Worm (Caenorhabditis elegans) whole organism, L1 larva: ENCODE measurements around the gene T05A8.1.
A peak's percentile ranks its signal among the peaks of the same experiment; 100 is the strongest.
"Not testable (repeated sequence)": the region's sequence is repeated elsewhere in the genome, so short reads cannot be mapped to it uniquely, and the experiment has no call there.

Source experiments
- Y116A8C.19 ChIP-seq: sonication (generic microtip); optimal IDR thresholded peaks from 2 replicates; lab custom pipeline; 2016; ENCODE audit warnings: missing compliant biosample characterization, missing genetic modification characterization, borderline replicate concordance
- aly-2 ChIP-seq: fragments of 150-350 bp; optimal IDR thresholded peaks from 2 replicates; lab custom pipeline; 2014; ENCODE audit warnings: missing biosample characterization, missing genetic modification characterization
- ama-1 ChIP-seq: fragments of 150-350 bp; optimal IDR thresholded peaks from 2 replicates; lab custom pipeline; 2014
- ceh-88 ChIP-seq: fragments of 200-800 bp; sonication (Bioruptor generic); IDR thresholded peaks from 2 replicates; pipeline ENCODE4 v1.3.6; 2022; ENCODE audit warnings: missing genetic modification characterization, missing compliant biosample characterization
- ceh-90 ChIP-seq: sonication (generic microtip); optimal IDR thresholded peaks from 2 replicates; lab custom pipeline; 2016; ENCODE audit warnings: missing genetic modification characterization, missing compliant biosample characterization
- dpl-1 ChIP-seq, 3 experiments: fragments of 150-350 bp in 2 of 3; sonication (generic microtip) in 1 of 3; optimal IDR thresholded peaks; 2 replicates each; lab custom pipeline; 2014 to 2017; ENCODE audit warnings: missing biosample characterization in 3 of 3, missing genetic modification characterization in 3 of 3, missing genetic modification reagents in 3 of 3
- egl-27 ChIP-seq, 2 experiments: fragments of 150-350 bp in 1 of 2; sonication (generic microtip); optimal IDR thresholded peaks; 3 replicates each; lab custom pipeline; 2017 to 2018; ENCODE audit warnings: missing biosample characterization in 2 of 2, missing genetic modification characterization in 2 of 2, missing genetic modification reagents in 2 of 2
- elt-2 ChIP-seq: sonication (generic microtip); optimal IDR thresholded peaks from 2 replicates; lab custom pipeline; 2016; ENCODE audit warnings: missing genetic modification characterization, mild to moderate bottlenecking, inconsistent platforms, missing compliant biosample characterization, missing genetic modification reagents
- fkh-4 ChIP-seq: sonication (generic microtip); optimal IDR thresholded peaks from 2 replicates; lab custom pipeline; 2016; ENCODE audit warnings: missing compliant biosample characterization, missing genetic modification characterization, borderline replicate concordance
- fkh-8 ChIP-seq: sonication (generic microtip); optimal IDR thresholded peaks from 2 replicates; lab custom pipeline; 2016; ENCODE audit warnings: mild to moderate bottlenecking, missing genetic modification characterization, missing compliant biosample characterization
- hlh-17 ChIP-seq: fragments of 200-800 bp; sonication (Bioruptor generic); optimal IDR thresholded peaks from 2 replicates; lab custom pipeline; 2018; ENCODE audit warnings: missing genetic modification characterization, mild to moderate bottlenecking, missing compliant biosample characterization, moderate library complexity, borderline replicate concordance
- lin-14 ChIP-seq: fragments of 200-800 bp; sonication (Bioruptor generic); optimal IDR thresholded peaks from 2 replicates; lab custom pipeline; 2018; ENCODE audit warnings: mild to moderate bottlenecking, missing genetic modification characterization, moderate library complexity, missing compliant biosample characterization
- lin-35 ChIP-seq, 2 experiments: fragments of 150-350 bp; optimal IDR thresholded peaks; 2 replicates each; lab custom pipeline; 2014; ENCODE audit warnings: missing biosample characterization in 2 of 2, missing genetic modification characterization in 2 of 2, missing genetic modification reagents in 2 of 2
- lin-39 ChIP-seq: fragments of 150-350 bp; optimal IDR thresholded peaks from 2 replicates; lab custom pipeline; 2014; ENCODE audit warnings: missing biosample characterization, missing genetic modification reagents, missing genetic modification characterization
- lir-3 ChIP-seq: sonication (generic microtip); optimal IDR thresholded peaks from 2 replicates; lab custom pipeline; 2016; ENCODE audit warnings: mild to moderate bottlenecking, missing genetic modification characterization, moderate library complexity, missing compliant biosample characterization; ENCODE audit not compliant: poor library complexity
- lsy-2 ChIP-seq, 2 experiments: fragments of 150-350 bp; optimal IDR thresholded peaks; 2 replicates each; lab custom pipeline; 2014; ENCODE audit warnings: missing biosample characterization in 2 of 2, missing genetic modification characterization in 2 of 2
- nhr-19 ChIP-seq: fragments of 200-800 bp; sonication (Bioruptor generic); conservative IDR thresholded peaks from 2 replicates; pipeline ENCODE4 v1.3.6; 2022; ENCODE audit warnings: missing genetic modification characterization, missing compliant biosample characterization
- nhr-71 ChIP-seq: sonication (generic microtip); optimal IDR thresholded peaks from 2 replicates; lab custom pipeline; 2016; ENCODE audit warnings: mild to moderate bottlenecking, missing genetic modification characterization, moderate library complexity, missing compliant biosample characterization
- nhr-76 ChIP-seq: sonication (generic microtip); optimal IDR thresholded peaks from 2 replicates; lab custom pipeline; 2017; ENCODE audit warnings: missing biosample characterization, missing genetic modification characterization
- pag-3 ChIP-seq: sonication (generic microtip); optimal IDR thresholded peaks from 2 replicates; lab custom pipeline; 2017; ENCODE audit warnings: missing genetic modification characterization, mild to moderate bottlenecking, missing compliant biosample characterization, antibody characterized with exemption, borderline replicate concordance; ENCODE audit not compliant: insufficient read depth
- pqm-1 ChIP-seq: sonication (generic microtip); optimal IDR thresholded peaks from 3 replicates; lab custom pipeline; 2017; ENCODE audit warnings: missing biosample characterization, missing genetic modification characterization
- skn-1 ChIP-seq: fragments of 150-350 bp; optimal IDR thresholded peaks from 2 replicates; lab custom pipeline; 2014; ENCODE audit warnings: missing biosample characterization, missing genetic modification characterization
- sox-4 ChIP-seq: sonication (generic microtip); optimal IDR thresholded peaks from 2 replicates; lab custom pipeline; 2016; ENCODE audit warnings: missing genetic modification characterization, missing compliant biosample characterization
- tbx-2 ChIP-seq: sonication (generic microtip); optimal IDR thresholded peaks from 2 replicates; lab custom pipeline; 2016; ENCODE audit warnings: missing genetic modification characterization, missing compliant biosample characterization
- tlp-1 ChIP-seq: fragments of 150-350 bp; optimal IDR thresholded peaks from 2 replicates; lab custom pipeline; 2014; ENCODE audit warnings: missing biosample characterization, missing genetic modification characterization
- unc-30 ChIP-seq: sonication (generic microtip); optimal IDR thresholded peaks from 2 replicates; lab custom pipeline; 2017; ENCODE audit warnings: missing biosample characterization, missing genetic modification characterization
- unc-86 ChIP-seq: sonication (generic microtip); optimal IDR thresholded peaks from 2 replicates; lab custom pipeline; 2016; ENCODE audit warnings: missing genetic modification characterization, missing compliant biosample characterization
- xbp-1 ChIP-seq: sonication (generic microtip); optimal IDR thresholded peaks from 2 replicates; lab custom pipeline; 2016; ENCODE audit warnings: missing genetic modification characterization, missing compliant biosample characterization
- ztf-11 ChIP-seq, 2 experiments: sonication (generic microtip); optimal IDR thresholded peaks; 2 replicates each; lab custom pipeline; 2016 to 2017; ENCODE audit warnings: missing genetic modification characterization in 2 of 2, missing biosample characterization in 1 of 2, missing compliant biosample characterization in 1 of 2

Gene T05A8.1

DNA sequence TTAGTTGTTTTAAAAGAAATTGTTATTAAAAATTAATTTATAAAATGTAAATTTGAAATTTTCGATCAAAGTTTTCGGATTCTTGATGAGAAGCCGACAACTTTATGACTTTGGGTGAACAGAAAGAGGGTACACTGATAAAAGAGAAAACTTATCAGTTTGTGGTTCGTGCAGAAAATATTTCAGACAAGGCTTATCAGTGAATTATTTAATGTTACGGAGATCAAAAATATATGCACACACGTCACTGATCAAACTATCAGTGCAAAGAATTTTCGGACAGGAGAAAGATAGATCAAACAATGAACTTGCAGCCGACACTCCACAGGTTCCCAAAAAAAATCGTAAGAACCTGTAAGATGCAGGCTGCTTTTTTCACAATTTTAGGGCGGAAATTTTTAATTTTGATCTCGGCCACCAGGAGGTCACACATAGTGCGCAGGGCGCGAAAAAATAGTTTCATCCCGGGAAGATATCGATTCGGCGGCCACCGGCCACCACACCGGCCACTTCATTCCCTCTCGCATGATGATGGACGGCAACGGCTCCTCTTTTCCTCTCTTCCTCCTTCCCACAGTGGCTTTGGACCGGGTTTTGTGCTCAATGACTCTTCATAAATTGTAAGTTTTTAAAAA, 32.2 kb downstream of the T05A8.1 start, which contains the start of gene F22E5.17:
Gene F22E5.17, plus strand, starts transcription at position 508 of the 635 bp plus-strand sequence.
- no peak for TF ChIP-seq pag-3 (tag; lab: Kevin White, UChicago)
- peak; percentile 69 for TF ChIP-seq pqm-1 (tag; lab: Kevin White, UChicago)
- peak; percentile 93 for TF ChIP-seq elt-2 (tag; lab: Kevin White, UChicago)
- TF ChIP-seq lin-35 (GFP tag; optimal IDR thresholded peaks at IDR 0.05; lab: Kevin White, UChicago): peak in 1 of 2 experiments; percentile 10
- TF ChIP-seq unc-30 (tag; lab: Kevin White, UChicago): no peak
- TF ChIP-seq tlp-1 (tag; lab: Kevin White, UChicago): peak; percentile 76
- TF ChIP-seq, all 84 proteins: peak for 4

- TF ChIP-seq lin-39; ceh-90 (tag; lab: Kevin White, UChicago); ceh-88 (GFP tag; lab: Robert Waterston, UW): not testable (repeated sequence)
Observed at ce11 chrII:2673534-2673933, 36.3 kb downstream of the T05A8.1 start, which contains the start of the genes F22E5.20 and F22E5.1. Gene F22E5.20, minus strand, starts transcription at chrII:2673634. Gene F22E5.1, plus strand, starts transcription at chrII:2673775.

DNA sequence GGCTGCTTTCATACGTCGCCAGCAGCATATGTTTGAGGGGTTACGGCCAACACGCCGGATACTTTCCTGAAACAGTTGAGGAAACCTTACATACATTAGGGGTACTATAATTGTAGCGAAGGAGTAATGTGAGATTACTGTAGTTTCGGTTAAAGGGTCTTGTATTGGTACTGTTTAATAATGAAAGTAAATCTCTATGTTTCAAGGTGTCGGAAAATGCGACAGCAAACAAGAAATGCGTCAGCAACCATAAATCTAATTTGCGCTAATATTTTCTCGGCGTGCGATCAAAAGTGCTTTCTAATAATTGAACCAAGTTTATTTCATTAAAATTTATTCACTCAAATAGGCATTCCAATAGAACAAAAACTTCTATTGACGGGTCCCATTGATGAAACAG, 37.5 kb downstream of the T05A8.1 start, which contains the start of gene sri-57:
Gene sri-57, minus strand, starts transcription at position 101 of the 400 bp plus-strand sequence.
- not testable (repeated sequence) for TF ChIP-seq ama-1 (lab: Kevin White, UChicago); Y116A8C.19 (tag; lab: Kevin White, UChicago); ztf-11 (tag; optimal IDR thresholded peaks at IDR 0.05; lab: Kevin White, UChicago)

- TF ChIP-seq skn-1 (tag; lab: Kevin White, UChicago) (no peak), lir-3 (no peak), dpl-1 (GFP tag; optimal IDR thresholded peaks at IDR 0.05; lab: Kevin White, UChicago) (no peak), lin-35 (GFP tag; optimal IDR thresholded peaks at IDR 0.05; lab: Kevin White, UChicago) (no peak), aly-2 (tag; lab: Kevin White, UChicago) (no peak), pqm-1 (tag; lab: Kevin White, UChicago) (no peak), hlh-17 (GFP tag; lab: Kevin White, UChicago) (no peak), fkh-4 (tag; lab: Kevin White, UChicago) (no peak), egl-27 (tag; optimal IDR thresholded peaks at IDR 0.05; lab: Kevin White, UChicago) (no peak), sox-4 (tag; lab: Kevin White, UChicago) (no peak), xbp-1 (tag; lab: Kevin White, UChicago) (no peak), unc-86 (tag; lab: Kevin White, UChicago) (no peak), tlp-1 (tag; lab: Kevin White, UChicago) (no peak), unc-30 (tag; lab: Kevin White, UChicago) (no peak), fkh-8 (no peak), nhr-19 (GFP tag; lab: Robert Waterston, UW) (no peak), lsy-2 (tag; optimal IDR thresholded peaks at IDR 0.05; lab: Kevin White, UChicago) (no peak), nhr-76 (no peak)
- TF ChIP-seq, all 84 proteins: peak for 0
Observed at ce11 chrII:2665606-2666005, 44.2 kb downstream of the T05A8.1 start, which contains the start of gene F22E5.22. Gene F22E5.22, plus strand, starts transcription at chrII:2665906.

- TF ChIP-seq lin-14 (GFP tag; lab: Kevin White, UChicago); nhr-71 (tag; lab: Kevin White, UChicago); tbx-2 (tag; lab: Kevin White, UChicago): not testable (repeated sequence)
Observed at ce11 chrII:2665081-2665480, 44.8 kb downstream of the T05A8.1 start, which contains the start of gene F22E5.2. Gene F22E5.2, plus strand, starts transcription at chrII:2665381.
